Fruit fly (Drosophila melanogaster): Measurements from ENCODE around the gene CCKLR-17D1.

CCKLR-17D1 gene

DNA sequence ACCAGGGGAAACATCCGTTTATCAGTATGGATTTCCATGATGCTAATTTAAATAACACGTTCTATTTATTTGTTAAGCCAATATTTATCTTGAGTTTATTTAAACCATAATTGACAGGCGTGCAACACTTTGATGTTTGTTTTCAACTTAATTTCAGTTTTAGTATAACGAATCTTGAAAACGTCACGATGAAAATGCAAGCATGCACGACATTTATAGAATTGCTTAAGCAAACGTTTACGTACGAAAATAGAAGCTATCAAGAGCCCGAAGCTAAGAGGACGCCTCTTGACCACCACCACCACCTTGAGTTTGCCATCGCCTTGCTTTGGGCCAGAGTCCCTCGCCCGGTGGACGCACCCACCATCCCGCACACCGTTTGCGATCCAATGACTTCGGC, 45.0 kb upstream of the CCKLR-17D1 start:
- TF ChIP-seq D1 (tag; optimal IDR thresholded peaks at IDR 0.05) (no peak), CG8301 (tag; optimal IDR thresholded peaks at IDR 0.05) (no peak), CG15710 (tag; optimal IDR thresholded peaks at IDR 0.05) (no peak), CG4496 (GFP tag; IDR thresholded peaks at IDR 0.05) (no peak), CG34367 (tag; optimal IDR thresholded peaks at IDR 0.05) (no peak), EcR (GFP tag; optimal IDR thresholded peaks at IDR 0.05) (no peak), Pif1B (GFP tag; optimal IDR thresholded peaks at IDR 0.05) (no peak), CG8159 (tag; optimal IDR thresholded peaks at IDR 0.05) (no peak), CG12605 (GFP tag; IDR thresholded peaks at IDR 0.05) (no peak), CG9948 (tag; optimal IDR thresholded peaks at IDR 0.05) (no peak), Ets98B (GFP tag; IDR thresholded peaks at IDR 0.05) (no peak), Pif1A (GFP tag; optimal IDR thresholded peaks at IDR 0.05) (no peak), CG17806 (tag; optimal IDR thresholded peaks at IDR 0.05) (no peak), gl (tag; optimal IDR thresholded peaks at IDR 0.05) (no peak), CG10348 (GFP tag; IDR thresholded peaks at IDR 0.05) (no peak)

DNA sequence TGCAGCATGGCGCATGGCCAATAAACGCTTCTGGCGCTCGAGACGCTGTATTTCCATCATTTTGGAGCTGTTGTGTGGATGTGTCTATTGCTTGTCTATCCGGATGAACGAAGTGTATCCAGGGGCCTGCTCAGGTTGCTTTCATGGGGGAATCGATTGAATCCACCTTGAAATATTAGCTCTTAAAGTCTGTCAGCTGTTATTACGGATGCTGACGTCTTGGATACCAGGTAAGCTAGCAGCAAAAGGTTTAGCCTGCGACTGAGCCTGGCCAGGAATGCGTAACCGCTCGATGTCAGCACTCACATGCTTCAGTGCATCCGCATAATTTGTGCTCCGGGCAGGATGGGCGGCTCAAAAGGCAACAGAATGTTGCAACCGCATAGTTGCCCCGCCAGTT, 21.8 kb upstream of the CCKLR-17D1 start, which contains the start of gene CG12609:
TSS of gene CG12609 (minus strand) at position 101 of the 400 bp plus-strand sequence.
- TF ChIP-seq Ets98B (GFP tag; IDR thresholded peaks at IDR 0.05) (no peak), CG15710 (tag; optimal IDR thresholded peaks at IDR 0.05) (no peak), CG9948 (tag; optimal IDR thresholded peaks at IDR 0.05) (no peak), EcR (GFP tag; optimal IDR thresholded peaks at IDR 0.05) (no peak), CG4496 (GFP tag; IDR thresholded peaks at IDR 0.05) (no peak), CG17806 (tag; optimal IDR thresholded peaks at IDR 0.05) (no peak), CG14655 (GFP tag; optimal IDR thresholded peaks at IDR 0.05) (no peak)

DNA sequence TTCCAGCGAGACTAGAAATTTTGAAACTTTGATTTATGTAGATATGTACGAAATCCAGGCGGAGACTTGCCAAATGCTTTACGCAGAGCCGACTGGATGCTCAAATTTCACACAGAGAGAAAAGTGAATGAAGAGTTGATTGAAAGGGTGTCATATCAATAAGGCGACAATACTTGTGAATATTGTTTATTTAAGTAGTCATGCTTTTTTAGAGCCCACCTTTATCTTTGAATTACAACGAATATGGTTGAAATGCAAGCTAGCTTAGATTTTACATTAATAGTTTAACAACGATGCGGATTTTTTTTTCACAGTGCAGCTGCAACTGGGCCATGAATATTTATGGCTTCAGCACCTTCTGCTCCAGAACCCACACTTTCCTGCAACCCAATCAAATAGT, 13.4 kb upstream of the CCKLR-17D1 start, which contains the start of gene CG6873:
TSS of gene CG6873 (minus strand) at position 101 of the 400 bp plus-strand sequence.
- TF ChIP-seq CG15710 (tag; optimal IDR thresholded peaks at IDR 0.05), result no peak
- TF ChIP-seq CG12605 (GFP tag; IDR thresholded peaks at IDR 0.05), result no peak
- no peak for TF ChIP-seq rn (GFP tag; IDR thresholded peaks at IDR 0.05)
- TF ChIP-seq Pif1A (GFP tag; optimal IDR thresholded peaks at IDR 0.05), result no peak
- no peak for TF ChIP-seq Pif1B (GFP tag; optimal IDR thresholded peaks at IDR 0.05)
- no peak for TF ChIP-seq CG13204 (GFP tag; optimal IDR thresholded peaks at IDR 0.05)
- TF ChIP-seq CG34367 (tag; optimal IDR thresholded peaks at IDR 0.05), result no peak
- no peak for TF ChIP-seq Ets98B (GFP tag; IDR thresholded peaks at IDR 0.05)
- TF ChIP-seq CG8159 (tag; optimal IDR thresholded peaks at IDR 0.05), result no peak
- no peak for TF ChIP-seq CG8301 (tag; optimal IDR thresholded peaks at IDR 0.05)
- TF ChIP-seq CG9948 (tag; optimal IDR thresholded peaks at IDR 0.05), result no peak
- no peak for TF ChIP-seq D1 (tag; optimal IDR thresholded peaks at IDR 0.05)
- no peak for TF ChIP-seq CG32121 (GFP tag; IDR thresholded peaks at IDR 0.05)
- no peak for TF ChIP-seq gl (tag; optimal IDR thresholded peaks at IDR 0.05)

DNA sequence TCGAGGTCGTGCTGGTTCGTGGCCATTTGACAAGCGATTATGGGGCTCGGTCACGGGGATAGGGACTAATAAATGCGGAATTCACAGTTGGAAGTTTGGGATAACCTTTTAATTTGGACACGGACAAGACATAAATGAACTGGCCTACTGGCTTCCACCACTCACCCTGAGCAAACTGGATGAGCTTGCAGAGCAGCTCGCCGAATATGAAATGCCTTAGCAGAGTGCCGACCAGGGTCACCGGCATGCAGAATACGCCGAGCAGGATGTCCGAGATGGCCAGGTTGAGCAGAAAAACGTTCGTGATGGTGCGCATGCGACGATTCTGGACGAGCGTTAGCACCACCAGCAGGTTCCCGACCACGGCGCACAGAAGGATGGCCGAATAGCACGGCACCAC, 800 bp downstream of the CCKLR-17D1 start, which contains the start of gene CG42302:
TSS of gene CG42302 (minus strand) at position 101 of the 400 bp plus-strand sequence.
- no peak for TF ChIP-seq CG14655 (GFP tag; optimal IDR thresholded peaks at IDR 0.05)
- no peak for TF ChIP-seq D1 (tag; optimal IDR thresholded peaks at IDR 0.05)
- no peak for TF ChIP-seq fd96Ca (GFP tag; IDR thresholded peaks at IDR 0.05)
- TF ChIP-seq CG8159 (tag; optimal IDR thresholded peaks at IDR 0.05), result no peak
- no peak for TF ChIP-seq CG17806 (tag; optimal IDR thresholded peaks at IDR 0.05)
- no peak for TF ChIP-seq CG8301 (tag; optimal IDR thresholded peaks at IDR 0.05)
- no peak for TF ChIP-seq rn (GFP tag; IDR thresholded peaks at IDR 0.05)
- TF ChIP-seq CG10348 (GFP tag; IDR thresholded peaks at IDR 0.05), result no peak
- no peak for TF ChIP-seq gl (tag; optimal IDR thresholded peaks at IDR 0.05)
- no peak for TF ChIP-seq Snoo (tag; optimal IDR thresholded peaks at IDR 0.05)
- no peak for TF ChIP-seq CG15710 (tag; optimal IDR thresholded peaks at IDR 0.05)
- no peak for TF ChIP-seq CG12605 (GFP tag; IDR thresholded peaks at IDR 0.05)

DNA sequence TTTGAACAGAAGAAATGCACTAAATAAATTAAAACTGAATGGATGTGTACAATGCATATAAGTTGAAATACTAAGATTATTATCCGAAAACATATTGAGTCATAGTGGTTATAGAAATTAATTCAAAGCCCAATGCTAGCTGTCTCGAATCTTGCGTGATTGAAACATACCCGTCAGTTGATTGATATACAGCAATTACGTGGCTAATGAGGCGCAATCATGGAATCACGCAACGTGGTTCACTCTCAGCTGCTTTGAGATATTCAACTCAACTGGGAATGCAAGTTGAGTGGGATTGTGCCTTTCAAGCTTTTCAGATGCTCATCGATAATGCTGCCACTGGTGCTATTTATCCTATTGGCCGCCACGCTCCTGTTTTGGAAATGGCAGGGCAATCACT, 16.8 kb downstream of the CCKLR-17D1 start, which contains the start of gene Cyp308a1:
TSS of gene Cyp308a1 (plus strand) at position 301 of the 400 bp plus-strand sequence.
- no peak for TF ChIP-seq CG34367 (tag; optimal IDR thresholded peaks at IDR 0.05)
- TF ChIP-seq gl (tag; optimal IDR thresholded peaks at IDR 0.05), result no peak
- TF ChIP-seq CG4496 (GFP tag; IDR thresholded peaks at IDR 0.05), result no peak
- no peak for TF ChIP-seq CG8159 (tag; optimal IDR thresholded peaks at IDR 0.05)
- no peak for TF ChIP-seq Pif1A (GFP tag; optimal IDR thresholded peaks at IDR 0.05)

DNA sequence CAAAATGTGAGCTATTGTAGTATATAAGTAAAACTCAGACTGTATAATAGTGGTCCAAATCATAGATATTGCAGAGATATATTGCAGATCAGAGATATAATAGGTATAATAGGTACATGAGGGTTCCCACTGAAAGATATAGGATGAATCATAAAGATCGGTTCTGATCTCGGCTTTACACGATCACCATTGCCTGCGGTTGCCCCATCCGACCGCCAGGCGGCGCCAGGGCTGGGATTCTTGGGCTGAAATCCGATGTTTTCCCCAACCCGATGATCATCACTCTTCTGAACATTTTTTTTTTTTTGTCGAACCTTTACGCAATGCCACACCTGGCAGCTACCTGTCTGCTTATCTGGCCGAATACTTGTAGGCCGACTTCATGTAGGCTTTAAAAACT, 22.5 kb downstream of the CCKLR-17D1 start:
- TF ChIP-seq D1 (tag; optimal IDR thresholded peaks at IDR 0.05) (peak; percentile 28), CG32121 (GFP tag; IDR thresholded peaks at IDR 0.05) (no peak)

DNA sequence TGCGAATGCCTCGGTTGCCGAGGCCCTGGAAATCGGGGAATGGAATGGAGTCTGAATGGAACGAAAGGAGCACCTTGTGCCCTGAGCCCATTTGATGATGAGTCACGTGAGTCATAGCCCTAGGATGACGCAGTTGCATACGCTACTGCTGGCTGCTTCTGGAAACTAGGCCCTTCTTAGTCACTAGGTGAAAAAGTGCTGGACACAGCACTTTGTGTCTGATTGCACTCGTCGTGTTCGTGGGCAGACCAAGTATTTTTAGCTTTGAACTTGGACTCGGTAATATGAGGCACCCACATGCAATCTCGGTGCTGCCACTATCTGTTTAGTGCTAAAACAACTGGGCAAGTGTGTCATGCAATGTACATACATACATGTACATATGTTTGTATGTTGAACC, 24.1 kb downstream of the CCKLR-17D1 start:
- TF ChIP-seq CG13204 (GFP tag; optimal IDR thresholded peaks at IDR 0.05) (no peak), gl (tag; optimal IDR thresholded peaks at IDR 0.05) (no peak), rn (GFP tag; IDR thresholded peaks at IDR 0.05) (no peak), CG9948 (tag; optimal IDR thresholded peaks at IDR 0.05) (no peak), CG8159 (tag; optimal IDR thresholded peaks at IDR 0.05) (no peak), CG14655 (GFP tag; optimal IDR thresholded peaks at IDR 0.05) (no peak), CG17806 (tag; optimal IDR thresholded peaks at IDR 0.05) (no peak), CG32121 (GFP tag; IDR thresholded peaks at IDR 0.05) (no peak), EcR (GFP tag; optimal IDR thresholded peaks at IDR 0.05) (no peak), Ets98B (GFP tag; IDR thresholded peaks at IDR 0.05) (no peak), CG10348 (GFP tag; IDR thresholded peaks at IDR 0.05) (no peak), CG15710 (tag; optimal IDR thresholded peaks at IDR 0.05) (no peak), Pif1B (GFP tag; optimal IDR thresholded peaks at IDR 0.05) (no peak), Pif1A (GFP tag; optimal IDR thresholded peaks at IDR 0.05) (no peak), CG12605 (GFP tag; IDR thresholded peaks at IDR 0.05) (no peak), fd96Ca (GFP tag; IDR thresholded peaks at IDR 0.05) (no peak), CG4496 (GFP tag; IDR thresholded peaks at IDR 0.05) (no peak), CG34367 (tag; optimal IDR thresholded peaks at IDR 0.05) (no peak), D1 (tag; optimal IDR thresholded peaks at IDR 0.05) (no peak), Snoo (tag; optimal IDR thresholded peaks at IDR 0.05) (no peak)
